Fruit fly (Drosophila melanogaster): Measurements from ENCODE around the gene CG6834.

CG6834 gene

DNA sequence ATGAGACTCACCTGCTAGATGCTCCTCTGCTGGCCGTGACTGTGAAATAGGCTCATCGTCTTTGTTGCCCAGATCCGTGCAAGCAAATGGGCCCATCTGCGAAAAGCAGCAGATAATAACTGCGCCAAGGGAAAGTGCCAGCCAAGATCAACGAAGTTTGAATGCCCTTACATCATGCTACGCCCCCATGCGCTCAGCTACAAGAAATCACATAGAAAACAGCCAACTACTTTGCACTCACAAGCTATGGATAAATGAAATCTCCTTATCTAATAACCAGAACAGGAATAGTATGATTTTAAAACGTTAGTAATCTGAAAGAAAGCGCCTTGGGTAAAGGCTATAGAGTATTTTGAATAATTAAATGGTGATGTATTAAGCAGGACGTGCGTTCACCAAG lies 16.1 kb downstream of the CG6834 start:
- TF ChIP-seq Dip2 (GFP tag; IDR thresholded peaks at IDR 0.05) (no peak), Ets65A (GFP tag) (peak; percentile 83), exex (tag; optimal IDR thresholded peaks at IDR 0.05) (no peak), ro (GFP tag; IDR thresholded peaks at IDR 0.05) (no peak), D19B (GFP tag; optimal IDR thresholded peaks at IDR 0.05) (no peak), tio (GFP tag; optimal IDR thresholded peaks at IDR 0.05) (no peak), lola (GFP tag; optimal IDR thresholded peaks at IDR 0.05) (no peak), CG1024 (GFP tag; IDR thresholded peaks at IDR 0.05) (no peak), emc (GFP tag; optimal IDR thresholded peaks at IDR 0.05) (peak; percentile 5), disco-r (GFP tag; optimal IDR thresholded peaks at IDR 0.05) (no peak), D19A (tag; optimal IDR thresholded peaks at IDR 0.05) (peak; percentile 79), CG34224 (GFP tag; IDR thresholded peaks at IDR 0.05; ENCODE audit: partially characterized antibody) (no peak), CG1529 (GFP tag; optimal IDR thresholded peaks at IDR 0.05) (no peak), lmd (GFP tag; IDR thresholded peaks at IDR 0.05) (no peak), run (tag; optimal IDR thresholded peaks at IDR 0.05) (no peak), CG2199 (GFP tag; IDR thresholded peaks at IDR 0.05) (no peak), slbo (GFP tag; IDR thresholded peaks at IDR 0.05) (0 out of 2 replicates have a peak, but pooled peaks have one; percentile 5), CG9876 (GFP tag; optimal IDR thresholded peaks at IDR 0.05) (no peak)

DNA sequence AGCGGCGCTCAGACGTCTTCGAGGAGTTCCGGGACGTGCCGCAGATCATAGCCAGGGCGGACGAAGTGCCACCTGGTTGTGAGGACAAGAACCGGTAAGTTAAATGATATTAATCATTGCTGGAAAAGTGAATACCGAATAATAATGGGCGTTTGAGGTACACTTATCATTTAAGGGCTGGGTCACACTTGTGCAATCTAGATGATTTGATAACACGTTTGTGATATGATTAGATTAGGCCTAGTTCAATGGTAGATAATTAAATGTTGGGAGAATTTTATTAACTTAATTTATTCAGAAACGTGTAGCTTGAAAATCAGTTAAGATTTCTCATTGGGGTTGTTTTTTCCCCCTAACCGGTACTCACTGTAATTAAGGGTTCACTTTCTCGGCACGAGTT lies 17.0 kb downstream of the CG6834 start:
- TF ChIP-seq Hey (tag; optimal IDR thresholded peaks at IDR 0.05), result peak; percentile 49
- 0 out of 4 replicates have a peak, but pooled peaks have one; percentile 27 for TF ChIP-seq chinmo (GFP tag; IDR thresholded peaks at IDR 0.05; ENCODE audit: partially characterized antibody)
- 0 out of 2 replicates have a peak, but pooled peaks have one; percentile 26 for TF ChIP-seq GATAe (GFP tag; conservative IDR thresholded peaks at IDR 0.05)
- no peak for TF ChIP-seq unc-4 (GFP tag; IDR thresholded peaks at IDR 0.05; ENCODE audit: partially characterized antibody)
- peak in 1 of 2 experiments; percentile 20 for TF ChIP-seq Pdp1 (GFP tag; optimal IDR thresholded peaks at IDR 0.05)
- TF ChIP-seq CG4424 (GFP tag; optimal IDR thresholded peaks at IDR 0.05), result no peak
- peak; percentile 79 for TF ChIP-seq exex (tag; optimal IDR thresholded peaks at IDR 0.05)
- no peak for TF ChIP-seq phol (tag; optimal IDR thresholded peaks at IDR 0.05)
- TF ChIP-seq mirr (GFP tag; optimal IDR thresholded peaks at IDR 0.05), result peak; percentile 63
- TF ChIP-seq gsb (GFP tag; IDR thresholded peaks at IDR 0.05), result no peak
- no peak for TF ChIP-seq CG11723 (GFP tag; optimal IDR thresholded peaks at IDR 0.05)
- no peak for TF ChIP-seq CG12155 (GFP tag; optimal IDR thresholded peaks at IDR 0.05)
- TF ChIP-seq grn (GFP tag; optimal IDR thresholded peaks at IDR 0.05), result peak; percentile 75
- TF ChIP-seq CG17186 (GFP tag; optimal IDR thresholded peaks at IDR 0.05), result no peak

- TF ChIP-seq CG6765 (GFP tag; optimal IDR thresholded peaks at IDR 0.05), result no peak
- TF ChIP-seq D (optimal IDR thresholded peaks at IDR 0.05), result no peak
- no peak for TF ChIP-seq D (GFP tag; optimal IDR thresholded peaks at IDR 0.05)
- TF ChIP-seq CG8290 (GFP tag; optimal IDR thresholded peaks at IDR 0.05), result no peak
- TF ChIP-seq CG8290 (tag; optimal IDR thresholded peaks at IDR 0.05), result no peak
- peak; percentile 17 for TF ChIP-seq Deaf1 (tag; optimal IDR thresholded peaks at IDR 0.05)
- no peak for TF ChIP-seq Neu2 (GFP tag; optimal IDR thresholded peaks at IDR 0.05; ENCODE audit: borderline replicate concordance)
- TF ChIP-seq CG11085 (GFP tag; IDR thresholded peaks at IDR 0.05), result no peak
- TF ChIP-seq chinmo (GFP tag; IDR thresholded peaks at IDR 0.05; ENCODE audit: partially characterized antibody), result 0 out of 4 replicates have a peak, but pooled peaks have one; percentile 16
- peak; percentile 41 for TF ChIP-seq Ets65A (GFP tag)
- peak; percentile 88 for TF ChIP-seq scrt (GFP tag; optimal IDR thresholded peaks at IDR 0.05)
- no peak for TF ChIP-seq CG34376 (GFP tag; optimal IDR thresholded peaks at IDR 0.05)
- TF ChIP-seq CG10959 (GFP tag; IDR thresholded peaks at IDR 0.05), result no peak
- no peak for TF ChIP-seq E2f1 (GFP tag; IDR thresholded peaks at IDR 0.05)
- TF ChIP-seq CG18619 (GFP tag; optimal IDR thresholded peaks at IDR 0.05), result no peak
- no peak for TF ChIP-seq sna (GFP tag; IDR thresholded peaks at IDR 0.05; ENCODE audit: partially characterized antibody)
- no peak for TF ChIP-seq MESR4 (GFP tag; optimal IDR thresholded peaks at IDR 0.05)
- no peak for TF ChIP-seq CG13775 (GFP tag; optimal IDR thresholded peaks at IDR 0.05)
- peak; percentile 83 for TF ChIP-seq CG8478 (optimal IDR thresholded peaks at IDR 0.05)
- no peak for TF ChIP-seq dysf (GFP tag; IDR thresholded peaks at IDR 0.05)
- no peak for TF ChIP-seq tna (GFP tag; IDR thresholded peaks at IDR 0.05; ENCODE audit: partially characterized antibody)
- peak; percentile 25; the same call in 1 of the 2 replicates for TF ChIP-seq CG4360 (GFP tag; IDR thresholded peaks at IDR 0.05)
These were observed 18.0 kb downstream of the CG6834 start for dm6 chr3R:11669954-11670347.
